Fruit fly (Drosophila melanogaster) whole organism, adult: ENCODE data around the gene Rox8.

Source experiments
- CG12768 ChIP-seq: fragments of 200-800 bp; sonication (Bioruptor generic); optimal IDR thresholded peaks from 2 replicates; lab custom pipeline; 2017; ENCODE audit warnings: missing biosample characterization, missing genetic modification characterization, mild to moderate bottlenecking, moderate library complexity, missing genetic modification reagents
- CG14711 ChIP-seq: fragments of 200-800 bp; sonication (Bioruptor generic); optimal IDR thresholded peaks from 2 replicates; lab custom pipeline; 2018; ENCODE audit warnings: missing biosample characterization, mild to moderate bottlenecking, missing genetic modification characterization, moderate library complexity
- CG7101 ChIP-seq: fragments of 200-800 bp; sonication (Bioruptor generic); optimal IDR thresholded peaks from 2 replicates; lab custom pipeline; 2018; ENCODE audit warnings: missing biosample characterization, mild to moderate bottlenecking, missing genetic modification characterization, moderate library complexity
- Clk ChIP-seq: fragments of 200-800 bp; sonication (Bioruptor generic); optimal IDR thresholded peaks from 2 replicates; lab custom pipeline; 2017; ENCODE audit warnings: missing biosample characterization, missing genetic modification characterization
- Hr96 ChIP-seq: fragments of 200-800 bp; sonication (Bioruptor generic); optimal IDR thresholded peaks from 2 replicates; lab custom pipeline; 2016; ENCODE audit warnings: missing biosample characterization, missing genetic modification characterization
- pad ChIP-seq: fragments of 200-800 bp; sonication (Bioruptor generic); optimal IDR thresholded peaks from 3 replicates; lab custom pipeline; 2017; ENCODE audit warnings: missing biosample characterization, missing genetic modification characterization, mild to moderate bottlenecking, moderate library complexity, missing genetic modification reagents
- tj ChIP-seq: fragments of 200-800 bp; sonication (Bioruptor generic); optimal IDR thresholded peaks from 3 replicates; lab custom pipeline; 2017; ENCODE audit warnings: missing biosample characterization, mild to moderate bottlenecking, missing genetic modification characterization, moderate library complexity

- TF ChIP-seq Clk, result no peak
- TF ChIP-seq tj, result no peak
- TF ChIP-seq CG12768, result no peak
- TF ChIP-seq pad, result no peak
- no peak for TF ChIP-seq Hr96 (GFP tag; lab: Kevin White, UChicago)
- TF ChIP-seq CG7101 (tag; lab: Kevin White, UChicago), result no peak
- TF ChIP-seq CG14711 (tag; lab: Kevin White, UChicago), result no peak
Measured at dm6 chr3R:24068830-24069229, 20.8 kb upstream of the Rox8 start.
